Worm (Caenorhabditis elegans): Measurements from ENCODE around the gene shc-3.

- TF ChIP-seq ref-1 (GFP tag; conservative IDR thresholded peaks at IDR 0.05) (no peak), flt-1 (GFP tag; IDR thresholded peaks at IDR 0.05) (no peak), cog-1 (tag; optimal IDR thresholded peaks at IDR 0.05) (no peak), tab-1 (GFP tag; IDR thresholded peaks at IDR 0.05) (no peak), ztf-23 (GFP tag; IDR thresholded peaks at IDR 0.05) (no peak), med-1 (GFP tag; optimal IDR thresholded peaks at IDR 0.05; ENCODE audit: insufficient read depth) (no peak)
These were observed 8.3 kb upstream of the shc-3 start for ce11 chrX:13709060-13709459.
